Fruit fly (Drosophila melanogaster): ENCODE measurements around the gene CG14143.

CG14143 gene

dm6 chr3L:11093046-11093520 lies 41.7 kb upstream of the CG14143 start, which contains the start of gene JIL-1 (continued):
- TF ChIP-seq ato (GFP tag; IDR thresholded peaks at IDR 0.05; ENCODE audit: partially characterized antibody): peak; percentile 73
- peak; percentile 76 for TF ChIP-seq tgo (GFP tag; IDR thresholded peaks at IDR 0.05)
- TF ChIP-seq HHEX (GFP tag; optimal IDR thresholded peaks at IDR 0.05): peak; percentile 20
- TF ChIP-seq Side (GFP tag; optimal IDR thresholded peaks at IDR 0.05): no peak
- TF ChIP-seq insv (GFP tag; optimal IDR thresholded peaks at IDR 0.05): no peak
- TF ChIP-seq CG6765 (GFP tag; optimal IDR thresholded peaks at IDR 0.05): peak; percentile 46
- TF ChIP-seq slou (GFP tag; optimal IDR thresholded peaks at IDR 0.05): peak; percentile 47
- no peak for TF ChIP-seq CG12104 (GFP tag; optimal IDR thresholded peaks at IDR 0.05)
- TF ChIP-seq PHDP (tag; optimal IDR thresholded peaks at IDR 0.05): peak; percentile 43
- TF ChIP-seq Atf-2 (GFP tag; optimal IDR thresholded peaks at IDR 0.05): no peak
- TF ChIP-seq gsb (GFP tag; IDR thresholded peaks at IDR 0.05): peak; percentile 28; the same call in 1 of the 2 replicates
- TF ChIP-seq lov (optimal IDR thresholded peaks at IDR 0.05): no peak
- TF ChIP-seq lov (GFP tag; IDR thresholded peaks at IDR 0.05): peak; percentile 61; the same call in 1 of the 3 replicates
- peak; percentile 44 for TF ChIP-seq CG17385 (GFP tag; optimal IDR thresholded peaks at IDR 0.05)
- TF ChIP-seq Rx (GFP tag; IDR thresholded peaks at IDR 0.05): peak; percentile 52
- TF ChIP-seq esg (GFP tag; conservative IDR thresholded peaks at IDR 0.05): peak; percentile 42; the same call in 1 of the 2 replicates
- TF ChIP-seq CG15269 (tag; optimal IDR thresholded peaks at IDR 0.05): peak; percentile 57
- TF ChIP-seq Meics (GFP tag; optimal IDR thresholded peaks at IDR 0.05): peak; percentile 69
- TF ChIP-seq C15 (GFP tag; IDR thresholded peaks at IDR 0.05): peak; percentile 71; the same call in 2 of the 3 replicates
- TF ChIP-seq CG4854 (GFP tag; optimal IDR thresholded peaks at IDR 0.05): peak; percentile 48
- TF ChIP-seq pum (GFP tag; optimal IDR thresholded peaks at IDR 0.05): peak; percentile 1
- peak; percentile 59 for TF ChIP-seq CG8290 (GFP tag; optimal IDR thresholded peaks at IDR 0.05)
- TF ChIP-seq CG8290 (tag; optimal IDR thresholded peaks at IDR 0.05): peak; percentile 9 to 74
- TF ChIP-seq Asciz (GFP tag; optimal IDR thresholded peaks at IDR 0.05): peak; percentile 33
- 0 out of 2 replicates have a peak, but pooled peaks have one; percentile 39 for TF ChIP-seq aop (GFP tag; IDR thresholded peaks at IDR 0.05)
- TF ChIP-seq jumu (GFP tag; optimal IDR thresholded peaks at IDR 0.05): peak; percentile 35
- no peak for TF ChIP-seq Gsc (GFP tag; IDR thresholded peaks at IDR 0.05)
- TF ChIP-seq Gug (GFP tag; IDR thresholded peaks at IDR 0.05): peak; percentile 80
- TF ChIP-seq wek (GFP tag; optimal IDR thresholded peaks at IDR 0.05): no peak
- TF ChIP-seq cas (GFP tag; IDR thresholded peaks at IDR 0.05): peak; percentile 57
- TF ChIP-seq Med (GFP tag): peak; percentile 95
- TF ChIP-seq CG14667 (GFP tag; IDR thresholded peaks at IDR 0.05): peak; percentile 41; the same call in 1 of the 2 replicates
- TF ChIP-seq HmgZ (tag; optimal IDR thresholded peaks at IDR 0.05): peak; percentile 49
- TF ChIP-seq CG12071 (GFP tag; optimal IDR thresholded peaks at IDR 0.05): peak; percentile 14
- peak; percentile 84 for TF ChIP-seq CG11456 (GFP tag; IDR thresholded peaks at IDR 0.05)
- peak; percentile 28 for TF ChIP-seq CG10654 (GFP tag; optimal IDR thresholded peaks at IDR 0.05)
- no peak for TF ChIP-seq grn (GFP tag; optimal IDR thresholded peaks at IDR 0.05)
- TF ChIP-seq Ada2b (GFP tag; IDR thresholded peaks at IDR 0.05): peak; percentile 66
- peak; percentile 76 for TF ChIP-seq lilli (GFP tag; optimal IDR thresholded peaks at IDR 0.05)
- TF ChIP-seq h (optimal IDR thresholded peaks at IDR 0.05): no peak
- no peak for TF ChIP-seq btn (GFP tag; optimal IDR thresholded peaks at IDR 0.05)
- TF ChIP-seq CG6654 (GFP tag; optimal IDR thresholded peaks at IDR 0.05): no peak
- TF ChIP-seq nau (GFP tag; optimal IDR thresholded peaks at IDR 0.05): no peak
- TF ChIP-seq Pdp1 (GFP tag; optimal IDR thresholded peaks at IDR 0.05): peak; percentile 1 to 59
- peak; percentile 48; the same call in 1 of the 2 replicates for TF ChIP-seq CG7372 (GFP tag; IDR thresholded peaks at IDR 0.05)
- TF ChIP-seq HLHmδ (GFP tag; optimal IDR thresholded peaks at IDR 0.05): peak; percentile 10
- TF ChIP-seq CG15696 (tag; optimal IDR thresholded peaks at IDR 0.05): peak; percentile 18
- TF ChIP-seq ttk (GFP tag; IDR thresholded peaks at IDR 0.05): peak; percentile 37; the same call in 1 of the 2 replicates
- peak; percentile 25 for TF ChIP-seq CG4707 (GFP tag; optimal IDR thresholded peaks at IDR 0.05)
- TF ChIP-seq CG6813 (GFP tag; optimal IDR thresholded peaks at IDR 0.05): no peak
- peak; percentile 84 for TF ChIP-seq Dref (GFP tag; IDR thresholded peaks at IDR 0.05)
- TF ChIP-seq CG31388 (GFP tag; optimal IDR thresholded peaks at IDR 0.05): no peak

All from whole organism, embryonic.